Worm (Caenorhabditis elegans): ENCODE data around the gene pmp-2.

ce11 chrII:6926488-6926887 lies 38.9 kb upstream of the pmp-2 start:
- TF ChIP-seq ama-1 (optimal IDR thresholded peaks at IDR 0.05) (no peak), mdl-1 (tag; optimal IDR thresholded peaks at IDR 0.05) (peak; percentile 61 to 91), madf-5 (GFP tag; IDR thresholded peaks at IDR 0.05) (no peak), tag-97 (GFP tag; IDR thresholded peaks at IDR 0.05) (no peak), lin-15B (tag; optimal IDR thresholded peaks at IDR 0.05) (no peak), lin-39 (tag; optimal IDR thresholded peaks at IDR 0.05) (no peak), nhr-41 (GFP tag; IDR thresholded peaks at IDR 0.05) (no peak), sdz-12 (GFP tag; optimal IDR thresholded peaks at IDR 0.05) (no peak), zag-1 (tag; optimal IDR thresholded peaks at IDR 0.05) (no peak), ceh-62 (tag; optimal IDR thresholded peaks at IDR 0.05) (no peak)

Measured in whole organism, L4 larva.